Worm (Caenorhabditis elegans) whole organism, late embryonic: Measurements from ENCODE around the gene T27A8.2.

ENCODE experiments used
- C38D4.7 ChIP-seq: fragments of 200-800 bp; sonication (Bioruptor generic); optimal IDR thresholded peaks from 2 replicates; lab custom pipeline; 2018; ENCODE audit warnings: mild to moderate bottlenecking, missing genetic modification characterization, moderate library complexity, missing compliant biosample characterization
- K02D7.2 ChIP-seq: sonication (generic microtip); optimal IDR thresholded peaks from 2 replicates; lab custom pipeline; 2017; ENCODE audit warnings: mild to moderate bottlenecking, missing genetic modification characterization, missing compliant biosample characterization
- T23F11.4 ChIP-seq: fragments of 200-800 bp; sonication (Bioruptor generic); optimal IDR thresholded peaks from 2 replicates; lab custom pipeline; 2018; ENCODE audit warnings: mild to moderate bottlenecking, missing genetic modification characterization, missing compliant biosample characterization
- Y22D7AL.16 ChIP-seq: sonication (generic microtip); optimal IDR thresholded peaks from 2 replicates; lab custom pipeline; 2016; ENCODE audit warnings: missing genetic modification characterization, missing compliant biosample characterization
- ama-1 ChIP-seq: fragments of 150-350 bp; optimal IDR thresholded peaks from 2 replicates; lab custom pipeline; 2014
- ceh-14 ChIP-seq: sonication (generic microtip); optimal IDR thresholded peaks from 2 replicates; lab custom pipeline; 2016; ENCODE audit warnings: missing genotype, missing genetic modification characterization, missing compliant biosample characterization
- ceh-18 ChIP-seq: sonication (generic microtip); optimal IDR thresholded peaks from 2 replicates; lab custom pipeline; 2016; ENCODE audit warnings: missing genetic modification characterization, missing compliant biosample characterization
- ceh-22 ChIP-seq: sonication (generic microtip); optimal IDR thresholded peaks from 2 replicates; lab custom pipeline; 2017; ENCODE audit warnings: missing biosample characterization, missing genetic modification characterization
- ceh-24 ChIP-seq: sonication (generic microtip); optimal IDR thresholded peaks from 2 replicates; lab custom pipeline; 2016; ENCODE audit warnings: mild to moderate bottlenecking, missing genetic modification characterization, missing compliant biosample characterization
- ceh-30 ChIP-seq: fragments of 150-350 bp; optimal IDR thresholded peaks from 2 replicates; lab custom pipeline; 2014; ENCODE audit warnings: missing biosample characterization, missing genetic modification characterization
- ceh-31 ChIP-seq: sonication (generic microtip); optimal IDR thresholded peaks from 2 replicates; lab custom pipeline; 2016; ENCODE audit warnings: missing genetic modification characterization, missing compliant biosample characterization
- ceh-34 ChIP-seq: sonication (generic microtip); optimal IDR thresholded peaks from 2 replicates; lab custom pipeline; 2016; ENCODE audit warnings: mild to moderate bottlenecking, missing genetic modification characterization, missing compliant biosample characterization
- ceh-45 ChIP-seq: fragments of 200-800 bp; sonication (Bioruptor generic); IDR thresholded peaks from 2 replicates; pipeline ENCODE4 v1.3.6; 2022; ENCODE audit warnings: missing genetic modification reagents, missing genetic modification characterization, missing compliant biosample characterization
- ceh-6 ChIP-seq: fragments of 200-800 bp; sonication (Bioruptor generic); optimal IDR thresholded peaks from 2 replicates; lab custom pipeline; 2018; ENCODE audit warnings: mild to moderate bottlenecking, missing genetic modification characterization, missing compliant biosample characterization
- ceh-9 ChIP-seq: sonication (generic microtip); optimal IDR thresholded peaks from 2 replicates; lab custom pipeline; 2016; ENCODE audit warnings: mild to moderate bottlenecking, missing genetic modification characterization, inconsistent platforms, missing compliant biosample characterization
- che-1 ChIP-seq: sonication (generic microtip); optimal IDR thresholded peaks from 2 replicates; lab custom pipeline; 2016; ENCODE audit warnings: mild to moderate bottlenecking, missing genetic modification characterization, missing compliant biosample characterization
- dve-1 ChIP-seq: sonication (generic microtip); optimal IDR thresholded peaks from 2 replicates; lab custom pipeline; 2017; ENCODE audit warnings: antibody characterized with exemption, mild to moderate bottlenecking, missing genetic modification characterization, missing compliant biosample characterization
- elt-2 ChIP-seq: sonication (generic microtip); optimal IDR thresholded peaks from 2 replicates; lab custom pipeline; 2016; ENCODE audit warnings: missing genetic modification reagents, missing genetic modification characterization, missing compliant biosample characterization
- elt-4 ChIP-seq: sonication (generic microtip); optimal IDR thresholded peaks from 2 replicates; lab custom pipeline; 2016; ENCODE audit warnings: missing genetic modification characterization, missing compliant biosample characterization
- ets-4 ChIP-seq: sonication (generic microtip); optimal IDR thresholded peaks from 2 replicates; lab custom pipeline; 2016; ENCODE audit warnings: missing genetic modification characterization, missing compliant biosample characterization
- eyg-1 ChIP-seq: sonication (generic microtip); optimal IDR thresholded peaks from 2 replicates; lab custom pipeline; 2016; ENCODE audit warnings: missing genotype, missing genetic modification characterization, missing compliant biosample characterization
- fax-1 ChIP-seq: sonication (generic microtip); optimal IDR thresholded peaks from 2 replicates; lab custom pipeline; 2016; ENCODE audit warnings: missing genotype, missing genetic modification characterization, missing compliant biosample characterization
- fkh-10 ChIP-seq: fragments of 150-350 bp; optimal IDR thresholded peaks from 2 replicates; lab custom pipeline; 2014; ENCODE audit warnings: missing biosample characterization, missing genetic modification reagents, missing genetic modification characterization
- fkh-6 ChIP-seq: sonication (generic microtip); optimal IDR thresholded peaks from 2 replicates; lab custom pipeline; 2016; ENCODE audit warnings: missing genetic modification characterization, missing compliant biosample characterization
- gmeb-2 ChIP-seq: sonication (generic microtip); optimal IDR thresholded peaks from 2 replicates; lab custom pipeline; 2016; ENCODE audit warnings: missing genetic modification characterization, inconsistent platforms, missing compliant biosample characterization
- hlh-13 ChIP-seq: fragments of 200-800 bp; sonication (Bioruptor generic); optimal IDR thresholded peaks from 2 replicates; lab custom pipeline; 2018; ENCODE audit warnings: mild to moderate bottlenecking, missing genetic modification characterization, missing compliant biosample characterization
- hlh-15 ChIP-seq: sonication (generic microtip); optimal IDR thresholded peaks from 2 replicates; lab custom pipeline; 2016; ENCODE audit warnings: missing genetic modification characterization, missing compliant biosample characterization
- hlh-30 ChIP-seq: sonication (generic microtip); optimal IDR thresholded peaks from 2 replicates; lab custom pipeline; 2017; ENCODE audit warnings: antibody characterized with exemption, missing genetic modification characterization, missing compliant biosample characterization; ENCODE audit not compliant: insufficient read depth
- lim-6 ChIP-seq: sonication (generic microtip); optimal IDR thresholded peaks from 2 replicates; lab custom pipeline; 2016; ENCODE audit warnings: missing genetic modification characterization, missing compliant biosample characterization
- madf-2 ChIP-seq: sonication (generic microtip); optimal IDR thresholded peaks from 2 replicates; lab custom pipeline; 2017; ENCODE audit warnings: missing genetic modification characterization, missing compliant biosample characterization
- mec-3 ChIP-seq: sonication (generic microtip); optimal IDR thresholded peaks from 2 replicates; lab custom pipeline; 2016; ENCODE audit warnings: borderline replicate concordance, missing genetic modification characterization, missing compliant biosample characterization
- npax-4 ChIP-seq: sonication (generic microtip); optimal IDR thresholded peaks from 2 replicates; lab custom pipeline; 2016; ENCODE audit warnings: missing genetic modification characterization, missing compliant biosample characterization
- pat-9 ChIP-seq: fragments of 200-800 bp; sonication (Bioruptor generic); optimal IDR thresholded peaks from 2 replicates; lab custom pipeline; 2018; ENCODE audit warnings: mild to moderate bottlenecking, missing genetic modification characterization, moderate library complexity, missing compliant biosample characterization
- pax-1 ChIP-seq: fragments of 150-350 bp; optimal IDR thresholded peaks from 2 replicates; lab custom pipeline; 2014; ENCODE audit warnings: missing biosample characterization, missing genetic modification characterization
- pha-2 ChIP-seq: sonication (generic microtip); optimal IDR thresholded peaks from 2 replicates; lab custom pipeline; 2017; ENCODE audit warnings: mild to moderate bottlenecking, missing genetic modification characterization, missing compliant biosample characterization
- pha-4 ChIP-seq: fragments of 150-350 bp; optimal IDR thresholded peaks from 2 replicates; lab custom pipeline; 2018; ENCODE audit warnings: missing biosample characterization, missing genetic modification reagents, missing genetic modification characterization
- sdc-2 ChIP-seq: sonication (generic microtip); optimal IDR thresholded peaks from 2 replicates; lab custom pipeline; 2016; ENCODE audit warnings: missing genotype, missing genetic modification characterization, missing compliant biosample characterization
- sox-2 ChIP-seq: fragments of 200-800 bp; sonication (Bioruptor generic); IDR thresholded peaks from 2 replicates; pipeline ENCODE4 v1.3.6; 2022; ENCODE audit warnings: missing genetic modification reagents, missing genetic modification characterization, missing compliant biosample characterization
- sox-4 ChIP-seq: sonication (generic microtip); optimal IDR thresholded peaks from 2 replicates; lab custom pipeline; 2017; ENCODE audit warnings: mild to moderate bottlenecking, missing genetic modification characterization, inconsistent platforms, missing compliant biosample characterization
- syd-9 ChIP-seq: sonication (generic microtip); optimal IDR thresholded peaks from 2 replicates; lab custom pipeline; 2016; ENCODE audit warnings: mild to moderate bottlenecking, missing genetic modification characterization, moderate library complexity, missing compliant biosample characterization
- tbx-2 ChIP-seq: sonication (generic microtip); optimal IDR thresholded peaks from 2 replicates; lab custom pipeline; 2016; ENCODE audit warnings: missing genetic modification characterization, missing compliant biosample characterization
- tbx-7 ChIP-seq: sonication (generic microtip); optimal IDR thresholded peaks from 2 replicates; lab custom pipeline; 2016; ENCODE audit warnings: missing genotype, missing genetic modification characterization, missing compliant biosample characterization
- ttx-3 ChIP-seq: sonication (generic microtip); optimal IDR thresholded peaks from 2 replicates; lab custom pipeline; 2016; ENCODE audit warnings: missing genetic modification reagents, missing genetic modification characterization, missing compliant biosample characterization
- unc-3 ChIP-seq, 2 experiments: fragments of 200-800 bp in 1 of 2; sonication (Bioruptor generic) in 1 of 2; sonication (generic microtip) in 1 of 2; conservative IDR thresholded peaks in 1 of 2; optimal IDR thresholded peaks in 1 of 2; 2 replicates each; pipeline versions ENCODE4 v1.3.6 to Lab custom; 2016 to 2022; ENCODE audit warnings: missing compliant biosample characterization in 2 of 2, missing genetic modification characterization in 2 of 2, missing genetic modification reagents in 1 of 2
- unc-42 ChIP-seq: sonication (generic microtip); optimal IDR thresholded peaks from 2 replicates; lab custom pipeline; 2016; ENCODE audit warnings: missing genotype, missing genetic modification characterization, missing compliant biosample characterization

The T27A8.2 gene

DNA sequence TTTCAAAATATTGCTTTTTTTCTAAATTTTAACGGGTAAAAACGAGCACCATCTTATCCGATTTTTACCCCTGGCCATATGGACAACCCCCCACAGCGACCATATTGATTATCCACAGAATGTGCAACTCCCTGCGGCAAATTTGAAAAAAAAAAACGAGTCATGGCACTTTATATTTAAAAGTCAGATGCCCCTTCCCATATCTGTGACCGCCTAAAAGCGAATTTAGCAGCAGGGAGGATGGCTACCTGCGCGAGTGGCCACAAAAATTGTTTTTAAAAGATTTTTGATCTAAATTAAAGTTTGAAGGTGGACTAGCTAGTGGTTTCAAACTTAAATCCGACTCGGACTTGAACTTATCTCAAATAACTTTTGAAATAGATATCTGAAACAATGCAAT is 2.3 kb downstream of the T27A8.2 start (continued):
- TF ChIP-seq ceh-31 (tag; lab: Kevin White, UChicago) = peak; percentile 80
- peak; percentile 4; the same call in 1 of the 2 replicates for TF ChIP-seq sox-2 (GFP tag; lab: Robert Waterston, UW)
- peak; percentile 6 for TF ChIP-seq ceh-14 (tag; lab: Kevin White, UChicago)
- TF ChIP-seq C38D4.7 (GFP tag; lab: Kevin White, UChicago) = no peak
- TF ChIP-seq unc-3 (GFP tag; conservative IDR thresholded peaks at IDR 0.05; lab: Robert Waterston, UW) = peak; percentile 37; the same call in 1 of the 2 replicates
- peak; percentile 8 for TF ChIP-seq unc-3 (tag; optimal IDR thresholded peaks at IDR 0.05; lab: Kevin White, UChicago)
- TF ChIP-seq T23F11.4 (GFP tag; lab: Kevin White, UChicago) = no peak
- TF ChIP-seq ceh-6 (GFP tag; lab: Kevin White, UChicago) = no peak
- peak; percentile 99 for TF ChIP-seq sdc-2
- no peak for TF ChIP-seq ceh-9 (tag; lab: Kevin White, UChicago)
- TF ChIP-seq ceh-34 (tag; lab: Kevin White, UChicago) = peak; percentile 56
- TF ChIP-seq hlh-30 (tag; lab: Kevin White, UChicago) = peak; percentile 33
- TF ChIP-seq tbx-7 = no peak
- no peak for TF ChIP-seq eyg-1
- TF ChIP-seq ceh-18 (tag; lab: Kevin White, UChicago) = peak; percentile 95
- no peak for TF ChIP-seq fax-1
- peak; percentile 67 for TF ChIP-seq ceh-22 (tag; lab: Kevin White, UChicago)
- no peak for TF ChIP-seq lim-6 (tag; lab: Kevin White, UChicago)
- peak; percentile 71 for TF ChIP-seq ceh-30
- no peak for TF ChIP-seq hlh-13
- TF ChIP-seq pha-4 = no peak
- no peak for TF ChIP-seq K02D7.2
- TF ChIP-seq dve-1 (tag; lab: Kevin White, UChicago) = peak; percentile 87
- no peak for TF ChIP-seq ama-1 (lab: Kevin White, UChicago)
- peak; percentile 35 for TF ChIP-seq fkh-10 (GFP tag; lab: Kevin White, UChicago)
- TF ChIP-seq ceh-45 (GFP tag; lab: Robert Waterston, UW) = no peak
- peak; percentile 71 for TF ChIP-seq syd-9 (tag; lab: Kevin White, UChicago)
- no peak for TF ChIP-seq ttx-3 (tag; lab: Kevin White, UChicago)
- no peak for TF ChIP-seq mec-3 (tag; lab: Kevin White, UChicago)
- no peak for TF ChIP-seq npax-4 (tag; lab: Kevin White, UChicago)
- TF ChIP-seq elt-4 = no peak
- TF ChIP-seq elt-2 = peak; percentile 40
- TF ChIP-seq pat-9 (tag; lab: Kevin White, UChicago) = no peak

DNA sequence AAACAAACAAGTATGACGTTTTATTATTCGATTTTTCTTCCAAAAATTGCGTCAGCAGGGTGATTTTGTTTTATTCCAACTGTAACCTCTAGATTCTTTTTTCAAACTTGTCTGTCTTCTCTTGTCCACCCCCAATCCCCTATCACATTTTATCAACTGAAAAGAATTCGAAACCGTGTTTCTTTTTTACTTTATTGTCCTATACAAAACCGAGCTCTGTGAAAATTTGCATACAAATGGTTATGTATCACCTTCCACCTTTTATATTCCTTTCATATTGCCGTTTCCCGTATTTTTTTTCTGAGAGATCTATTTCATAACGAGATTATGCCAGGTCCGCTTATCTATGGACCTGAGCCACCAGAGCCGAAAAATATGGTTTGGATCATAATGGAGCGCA is 3.5 kb downstream of the T27A8.2 start, which contains the start of gene T27A8.7:
TSS of gene T27A8.7 (plus strand) at position 301 of the 400 bp plus-strand sequence.
- no peak for TF ChIP-seq sox-4
- TF ChIP-seq ceh-45 (GFP tag; lab: Robert Waterston, UW) = no peak
- TF ChIP-seq hlh-15 = no peak
- TF ChIP-seq, all 69 proteins: peak for 0

DNA sequence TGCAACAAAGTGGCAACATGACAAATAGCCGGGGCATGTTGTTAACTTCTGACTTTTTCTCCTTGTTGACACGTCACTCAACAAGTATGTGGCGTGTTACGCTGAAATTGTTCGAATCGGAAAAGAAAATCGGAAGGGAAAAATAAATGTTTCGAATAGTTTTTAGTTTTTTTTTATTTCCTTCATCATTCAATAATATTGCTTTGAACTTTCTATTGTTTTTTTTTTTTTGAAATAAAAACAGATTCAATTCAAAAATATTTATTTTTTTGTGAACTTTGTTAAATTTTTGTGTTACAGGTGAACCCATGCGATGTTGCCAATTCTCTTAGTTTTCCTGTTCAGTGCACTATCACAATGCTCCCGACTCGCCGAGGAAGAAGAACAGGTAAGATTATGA is 9.2 kb downstream of the T27A8.2 start, which contains the start of gene cpd-2:
TSS of gene cpd-2 (plus strand) at position 301 of the 400 bp plus-strand sequence.
- no peak for TF ChIP-seq fkh-6 (tag; lab: Kevin White, UChicago)
- no peak for TF ChIP-seq madf-2 (tag; lab: Kevin White, UChicago)
- no peak for TF ChIP-seq fkh-10 (GFP tag; lab: Kevin White, UChicago)
- no peak for TF ChIP-seq ceh-30
- no peak for TF ChIP-seq Y22D7AL.16
- no peak for TF ChIP-seq C38D4.7 (GFP tag; lab: Kevin White, UChicago)
- no peak for TF ChIP-seq unc-3 (GFP tag; conservative IDR thresholded peaks at IDR 0.05; lab: Robert Waterston, UW)
- no peak for TF ChIP-seq unc-3 (tag; optimal IDR thresholded peaks at IDR 0.05; lab: Kevin White, UChicago)
- no peak for TF ChIP-seq hlh-13
- TF ChIP-seq tbx-2 (tag; lab: Kevin White, UChicago) = no peak
- TF ChIP-seq che-1 (tag; lab: Kevin White, UChicago) = no peak
- TF ChIP-seq pha-2 (tag; lab: Kevin White, UChicago) = no peak
- TF ChIP-seq ceh-24 (tag; lab: Kevin White, UChicago) = no peak
- TF ChIP-seq unc-42 (tag; lab: Kevin White, UChicago) = no peak
- TF ChIP-seq pax-1 (tag; lab: Kevin White, UChicago) = no peak
- no peak for TF ChIP-seq eyg-1
- no peak for TF ChIP-seq ets-4 (tag; lab: Kevin White, UChicago)
- TF ChIP-seq gmeb-2 (tag; lab: Kevin White, UChicago) = no peak
